Worm (Caenorhabditis elegans): ENCODE results near the gene srw-87.

DNA sequence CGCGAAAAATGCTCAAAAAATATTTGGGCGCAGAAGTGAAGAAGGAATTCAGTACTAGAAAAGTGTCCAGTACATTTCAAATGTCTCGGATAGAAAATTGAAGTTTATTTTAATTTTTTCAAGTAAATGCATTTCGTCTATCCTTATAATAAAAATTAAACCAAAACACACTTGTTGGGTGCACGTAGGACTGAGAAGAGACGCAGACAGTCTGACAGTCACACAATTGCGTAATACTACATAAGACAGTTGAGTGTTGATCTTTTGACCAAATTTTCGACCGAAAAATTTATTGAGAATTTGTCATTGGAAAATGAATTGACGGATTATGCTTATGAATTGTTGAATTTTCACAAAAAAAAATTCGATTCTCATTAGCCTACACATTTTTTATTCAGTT, 26.9 kb upstream of the srw-87 start, which contains the start of gene oac-7:
- TF ChIP-seq dao-5 (tag; optimal IDR thresholded peaks at IDR 0.05) (no peak), W03F9.2 (tag; optimal IDR thresholded peaks at IDR 0.05) (no peak), him-1 (tag; optimal IDR thresholded peaks at IDR 0.05) (no peak)
